Worm (Caenorhabditis elegans) whole organism, midembryonic: ENCODE results near the gene inx-11.

ENCODE experiments used
- klf-2 ChIP-seq: fragments of 200-800 bp; sonication (Bioruptor generic); conservative IDR thresholded peaks from 2 replicates; pipeline ENCODE4 v1.3.6; 2022; ENCODE audit warnings: missing genetic modification reagents, missing genetic modification characterization, missing compliant biosample characterization
- ref-1 ChIP-seq: fragments of 200-800 bp; sonication (Bioruptor generic); conservative IDR thresholded peaks from 2 replicates; pipeline ENCODE4 v1.3.6; 2022; ENCODE audit warnings: missing genetic modification reagents, missing genetic modification characterization, missing compliant biosample characterization
- tab-1 ChIP-seq: fragments of 200-800 bp; sonication (Bioruptor generic); IDR thresholded peaks from 2 replicates; pipeline ENCODE4 v1.3.6; 2022; ENCODE audit warnings: missing genetic modification characterization, missing compliant biosample characterization
- ztf-23 ChIP-seq: fragments of 200-800 bp; sonication (Bioruptor generic); IDR thresholded peaks from 2 replicates; pipeline ENCODE4 v1.3.6; 2022; ENCODE audit warnings: missing genetic modification reagents, missing genetic modification characterization, missing compliant biosample characterization

DNA sequence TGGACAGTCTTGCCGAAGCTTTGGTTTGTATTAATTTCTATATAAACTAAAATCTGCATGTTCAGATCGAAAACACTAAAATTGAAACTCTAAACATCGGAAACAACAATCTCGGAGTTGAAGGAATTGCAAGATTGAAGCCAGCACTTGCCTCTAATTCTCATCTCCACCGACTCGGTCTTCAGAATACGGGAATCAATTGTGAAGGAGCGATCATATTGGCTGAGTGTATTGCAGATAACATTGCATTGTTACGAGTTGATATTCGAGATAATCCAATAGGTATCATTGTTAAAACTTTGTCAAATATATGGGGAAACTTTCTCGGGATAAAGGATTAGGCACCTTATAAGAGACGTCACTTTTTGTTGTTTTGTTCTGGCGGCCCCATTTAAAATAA is 16.7 kb upstream of the inx-11 start:
- no peak for TF ChIP-seq tab-1 (GFP tag; lab: Robert Waterston, UW)
- no peak for TF ChIP-seq ztf-23 (GFP tag; lab: Robert Waterston, UW)
- TF ChIP-seq ref-1 = no peak
- TF ChIP-seq klf-2 (GFP tag; lab: Robert Waterston, UW) = no peak
